Worm (Caenorhabditis elegans) whole organism, early embryonic: ENCODE measurements around the gene T23F11.4.

Experiments used
- aly-1 ChIP-seq: sonication (generic microtip); optimal IDR thresholded peaks from 2 replicates; lab custom pipeline; 2016; ENCODE audit warnings: missing genetic modification characterization, missing compliant biosample characterization
- ama-1 ChIP-seq: fragments of 150-350 bp; optimal IDR thresholded peaks from 2 replicates; lab custom pipeline; 2014
- hmg-4 ChIP-seq: fragments of 200-800 bp; sonication (Bioruptor generic); optimal IDR thresholded peaks from 2 replicates; lab custom pipeline; 2018; ENCODE audit warnings: mild to moderate bottlenecking, missing genetic modification characterization, missing compliant biosample characterization

DNA sequence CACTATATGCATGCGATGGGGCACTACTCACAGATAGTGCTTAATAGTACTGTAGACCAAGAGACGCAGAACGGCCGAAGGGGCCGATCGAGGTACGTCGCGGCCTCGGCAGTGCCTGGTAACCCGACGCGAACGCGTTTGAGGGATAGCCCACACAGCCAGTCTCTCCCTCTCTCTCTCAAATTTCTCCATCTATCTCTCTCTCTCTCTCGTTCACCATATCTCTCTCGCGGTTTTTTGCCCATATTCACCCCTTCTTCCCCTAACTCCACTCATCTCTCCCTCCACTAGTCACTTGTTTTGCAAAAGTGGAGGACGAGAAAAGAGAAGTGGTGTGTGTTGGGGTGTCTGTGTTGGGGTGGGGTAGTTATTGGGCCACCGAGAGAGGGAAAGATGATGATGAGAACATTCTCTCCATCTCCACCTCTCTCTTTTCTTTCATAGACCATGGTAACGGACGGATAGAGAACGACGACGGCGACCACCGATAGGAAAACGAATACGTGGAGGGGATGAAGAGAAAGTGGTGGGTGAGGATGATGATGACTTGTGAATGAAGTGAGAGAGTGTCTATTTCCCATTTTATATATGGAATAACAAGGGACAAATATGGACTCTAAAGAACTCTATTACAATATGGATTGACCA, 1.7 kb upstream of the T23F11.4 start:
- peak; percentile 87 for TF ChIP-seq hmg-4
- peak; percentile 67 for TF ChIP-seq aly-1 (tag; lab: Kevin White, UChicago)
- no peak for TF ChIP-seq ama-1
